Worm (Caenorhabditis elegans): ENCODE data around the gene clec-61.

- TF ChIP-seq unc-39 (tag; optimal IDR thresholded peaks at IDR 0.05): no peak
- TF ChIP-seq snpc-4 (tag; optimal IDR thresholded peaks at IDR 0.05): no peak
- TF ChIP-seq unc-62 (GFP tag; optimal IDR thresholded peaks at IDR 0.05 in 1 of 2): no peak
- TF ChIP-seq unc-62 (tag; optimal IDR thresholded peaks at IDR 0.05): no peak
- no peak for TF ChIP-seq ceh-82 (tag; optimal IDR thresholded peaks at IDR 0.05)
- no peak for TF ChIP-seq nhr-28 (tag; optimal IDR thresholded peaks at IDR 0.05)
- no peak for TF ChIP-seq php-3 (GFP tag; IDR thresholded peaks at IDR 0.05)
- TF ChIP-seq lsy-2 (tag; optimal IDR thresholded peaks at IDR 0.05): no peak
- no peak for TF ChIP-seq nhr-102 (tag; optimal IDR thresholded peaks at IDR 0.05)
- no peak for TF ChIP-seq jun-1 (tag; optimal IDR thresholded peaks at IDR 0.05)
- TF ChIP-seq mdl-1 (tag; optimal IDR thresholded peaks at IDR 0.05): no peak
These were observed 29.1 kb downstream of the clec-61 start, which contains the start of gene ZK673.5 for ce11 chrII:10461207-10461606.

Data from whole organism, L4 larva.